Worm (Caenorhabditis elegans) whole organism, early embryonic: ENCODE results near the gene gck-1.

ENCODE experiments used
- F13C5.2 ChIP-seq: sonication (generic microtip); optimal IDR thresholded peaks from 2 replicates; lab custom pipeline; 2017; ENCODE audit warnings: mild to moderate bottlenecking, missing genetic modification characterization, inconsistent platforms, missing compliant biosample characterization
- ama-1 ChIP-seq: fragments of 150-350 bp; optimal IDR thresholded peaks from 2 replicates; lab custom pipeline; 2014
- ceh-13 ChIP-seq: fragments of 200-800 bp; sonication (Bioruptor generic); optimal IDR thresholded peaks from 2 replicates; lab custom pipeline; 2018; ENCODE audit warnings: mild to moderate bottlenecking, missing genetic modification characterization, missing compliant biosample characterization
- ceh-36 ChIP-seq: sonication (generic microtip); optimal IDR thresholded peaks from 2 replicates; lab custom pipeline; 2016; ENCODE audit warnings: missing genetic modification characterization, inconsistent platforms, missing compliant biosample characterization
- ets-7 ChIP-seq: sonication (generic microtip); optimal IDR thresholded peaks from 2 replicates; lab custom pipeline; 2016; ENCODE audit warnings: missing genotype, missing genetic modification characterization, missing compliant biosample characterization
- flt-1 ChIP-seq: fragments of 200-800 bp; sonication (Bioruptor generic); IDR thresholded peaks from 2 replicates; pipeline ENCODE4 v1.3.6; 2022; ENCODE audit warnings: missing genetic modification characterization, missing compliant biosample characterization
- hmg-4 ChIP-seq: fragments of 200-800 bp; sonication (Bioruptor generic); optimal IDR thresholded peaks from 2 replicates; lab custom pipeline; 2018; ENCODE audit warnings: mild to moderate bottlenecking, missing genetic modification characterization, missing compliant biosample characterization
- hnd-1 ChIP-seq: sonication (generic microtip); optimal IDR thresholded peaks from 2 replicates; lab custom pipeline; 2016; ENCODE audit warnings: missing genetic modification characterization, missing compliant biosample characterization
- pes-1 ChIP-seq: fragments of 200-800 bp; sonication (Bioruptor generic); IDR thresholded peaks from 2 replicates; pipeline ENCODE4 v1.3.6; 2022; ENCODE audit warnings: missing genetic modification reagents, missing genetic modification characterization, missing compliant biosample characterization
- scrt-1 ChIP-seq: fragments of 200-800 bp; sonication (Bioruptor generic); IDR thresholded peaks from 2 replicates; pipeline ENCODE4 v1.3.6; 2022; ENCODE audit warnings: missing genetic modification characterization, missing compliant biosample characterization
- sea-1 ChIP-seq: fragments of 200-800 bp; sonication (Bioruptor generic); conservative IDR thresholded peaks from 2 replicates; pipeline ENCODE4 v1.3.6; 2022; ENCODE audit warnings: missing genetic modification characterization, missing compliant biosample characterization
- tbx-11 ChIP-seq: fragments of 200-800 bp; sonication (Bioruptor generic); IDR thresholded peaks from 2 replicates; pipeline ENCODE4 v1.3.6; 2022; ENCODE audit warnings: missing genetic modification characterization, missing compliant biosample characterization
- tbx-37 ChIP-seq: fragments of 200-800 bp; sonication (Bioruptor generic); conservative IDR thresholded peaks from 2 replicates; pipeline ENCODE4 v1.3.6; 2022; ENCODE audit warnings: missing genetic modification reagents, missing genetic modification characterization, missing compliant biosample characterization
- tra-4 ChIP-seq: sonication (generic microtip); optimal IDR thresholded peaks from 2 replicates; lab custom pipeline; 2017; ENCODE audit warnings: missing genetic modification characterization, missing compliant biosample characterization

DNA sequence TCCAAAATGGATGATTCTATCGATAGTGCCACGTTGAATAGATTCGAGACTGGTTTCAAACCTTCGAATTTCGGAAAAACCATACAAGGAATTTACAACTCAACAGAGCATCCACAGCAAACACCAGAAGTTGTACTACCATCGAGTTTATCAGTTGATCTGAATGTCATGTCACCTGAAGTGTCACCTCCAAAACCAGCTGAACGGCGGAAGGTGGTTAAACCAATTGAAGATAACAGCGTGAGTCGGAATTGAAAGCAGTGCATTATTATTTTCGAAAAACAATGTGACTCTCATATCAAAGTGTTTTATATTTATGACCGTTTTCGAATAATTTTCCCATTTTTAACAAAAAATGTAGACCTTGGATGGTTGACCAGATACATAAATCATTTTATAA lies 1.4 kb downstream of the gck-1 start:
- TF ChIP-seq ets-7 (tag; lab: Kevin White, UChicago), result no peak
- no peak for TF ChIP-seq ama-1 (lab: Kevin White, UChicago)
- no peak for TF ChIP-seq tra-4 (tag; lab: Kevin White, UChicago)
- TF ChIP-seq F13C5.2 (tag; lab: Kevin White, UChicago), result no peak
- no peak for TF ChIP-seq ceh-36 (tag; lab: Kevin White, UChicago)
- TF ChIP-seq hnd-1, result no peak
- no peak for TF ChIP-seq ceh-13 (GFP tag; lab: Kevin White, UChicago)
- no peak for TF ChIP-seq scrt-1 (GFP tag; lab: Robert Waterston, UW)
- no peak for TF ChIP-seq pes-1 (GFP tag; lab: Robert Waterston, UW)
- no peak for TF ChIP-seq tbx-37 (GFP tag; lab: Robert Waterston, UW)
- TF ChIP-seq flt-1, result no peak
- no peak for TF ChIP-seq tbx-11 (GFP tag; lab: Robert Waterston, UW)
- no peak for TF ChIP-seq hmg-4 (GFP tag; lab: Kevin White, UChicago)
- no peak for TF ChIP-seq sea-1 (GFP tag; lab: Robert Waterston, UW)
